Fruit fly (Drosophila melanogaster) whole organism, prepupa: ENCODE data around the gene CG12516.

Experiments used
- CG10669 ChIP-seq: fragments of 200-800 bp; sonication (Bioruptor generic); optimal IDR thresholded peaks from 3 replicates; lab custom pipeline; 2018; ENCODE audit warnings: missing biosample characterization, mild to moderate bottlenecking, missing genetic modification characterization, moderate library complexity
- CG11294 ChIP-seq: fragments of 200-800 bp; sonication (Bioruptor generic); IDR thresholded peaks from 2 replicates; pipeline ENCODE4 v1.3.6; 2022; ENCODE audit warnings: missing biosample characterization, missing genetic modification characterization
- CG11762 ChIP-seq: fragments of 200-800 bp; sonication (Bioruptor generic); optimal IDR thresholded peaks from 3 replicates; lab custom pipeline; 2016; ENCODE audit warnings: missing biosample characterization, missing genetic modification characterization; ENCODE audit not compliant: insufficient read depth
- CG15336 ChIP-seq: fragments of 200-800 bp; sonication (Bioruptor generic); IDR thresholded peaks from 2 replicates; pipeline ENCODE4 v1.3.6; 2022; ENCODE audit warnings: missing biosample characterization, missing genetic modification characterization
- CG1621 ChIP-seq: fragments of 200-800 bp; sonication (Bioruptor generic); optimal IDR thresholded peaks from 3 replicates; lab custom pipeline; 2018; ENCODE audit warnings: missing biosample characterization, mild to moderate bottlenecking, missing genetic modification characterization
- CG16779 ChIP-seq: fragments of 200-800 bp; sonication (Bioruptor generic); optimal IDR thresholded peaks from 3 replicates; lab custom pipeline; 2017; ENCODE audit warnings: missing biosample characterization, mild to moderate bottlenecking, missing genetic modification characterization
- CG31627 ChIP-seq: fragments of 200-800 bp; sonication (Bioruptor generic); optimal IDR thresholded peaks from 3 replicates; lab custom pipeline; 2016; ENCODE audit warnings: missing biosample characterization, missing genetic modification characterization
- CG32006 ChIP-seq: fragments of 200-800 bp; sonication (Bioruptor generic); optimal IDR thresholded peaks from 3 replicates; lab custom pipeline; 2017; ENCODE audit warnings: missing biosample characterization, mild to moderate bottlenecking, missing genetic modification characterization
- CG34406 ChIP-seq: fragments of 200-800 bp; sonication (Bioruptor generic); optimal IDR thresholded peaks from 3 replicates; lab custom pipeline; 2016; ENCODE audit warnings: missing biosample characterization, missing genetic modification characterization
- CG3919 ChIP-seq: fragments of 200-800 bp; sonication (Bioruptor generic); optimal IDR thresholded peaks from 3 replicates; lab custom pipeline; 2016; ENCODE audit warnings: missing biosample characterization, missing genetic modification characterization
- CG4318 ChIP-seq: fragments of 200-800 bp; sonication (Bioruptor generic); optimal IDR thresholded peaks from 3 replicates; lab custom pipeline; 2017; ENCODE audit warnings: missing biosample characterization, mild to moderate bottlenecking, missing genetic modification characterization
- CG6163 ChIP-seq: fragments of 200-800 bp; sonication (Bioruptor generic); IDR thresholded peaks from 3 replicates; pipeline ENCODE4 v1.3.6; 2022; ENCODE audit warnings: missing biosample characterization, missing genetic modification characterization
- CG6276 ChIP-seq: fragments of 200-800 bp; sonication (Bioruptor generic); optimal IDR thresholded peaks from 2 replicates; lab custom pipeline; 2017; ENCODE audit warnings: missing biosample characterization, mild to moderate bottlenecking, missing genetic modification characterization
- CG6808 ChIP-seq: fragments of 200-800 bp; sonication (Bioruptor generic); optimal IDR thresholded peaks from 3 replicates; lab custom pipeline; 2017; ENCODE audit warnings: missing biosample characterization, missing genetic modification characterization, mild to moderate bottlenecking, moderate library complexity, missing genetic modification reagents
- CG6854 ChIP-seq: fragments of 200-800 bp; sonication (Bioruptor generic); optimal IDR thresholded peaks from 2 replicates; lab custom pipeline; 2017; ENCODE audit warnings: missing biosample characterization, mild to moderate bottlenecking, missing genetic modification characterization
- CG8119 ChIP-seq: fragments of 200-800 bp; sonication (Bioruptor generic); IDR thresholded peaks from 3 replicates; pipeline ENCODE4 v1.3.6; 2022; ENCODE audit warnings: missing biosample characterization, missing genetic modification characterization
- CG9139 ChIP-seq: fragments of 200-800 bp; sonication (Bioruptor generic); optimal IDR thresholded peaks from 3 replicates; lab custom pipeline; 2017; ENCODE audit warnings: missing biosample characterization, mild to moderate bottlenecking, missing genetic modification characterization
- Eip78C ChIP-seq: fragments of 200-800 bp; sonication (Bioruptor generic); peaks from one replicate; lab custom pipeline; 2016; ENCODE audit warnings: missing biosample characterization, missing genetic modification characterization
- Ets21C ChIP-seq: fragments of 200-800 bp; sonication (Bioruptor generic); optimal IDR thresholded peaks from 3 replicates; lab custom pipeline; 2016; ENCODE audit warnings: missing biosample characterization, missing genetic modification characterization
- Gug ChIP-seq: fragments of 200-800 bp; sonication (Bioruptor generic); IDR thresholded peaks from 2 replicates; pipeline ENCODE4 v1.3.6; 2022; ENCODE audit warnings: missing biosample characterization, missing genetic modification characterization
- Hr38 ChIP-seq: sonication (Bioruptor generic); optimal IDR thresholded peaks from 2 replicates; lab custom pipeline; 2016; ENCODE audit warnings: missing biosample characterization, missing genetic modification characterization
- Hr39 ChIP-seq: fragments of 200-800 bp; sonication (Bioruptor generic); optimal IDR thresholded peaks from 2 replicates; lab custom pipeline; 2016; ENCODE audit warnings: missing biosample characterization, missing genetic modification characterization
- Hr4 ChIP-seq: fragments of 200-800 bp; sonication (Bioruptor generic); optimal IDR thresholded peaks from 3 replicates; lab custom pipeline; 2016; ENCODE audit warnings: missing biosample characterization, missing genetic modification characterization
- Lpt ChIP-seq: fragments of 200-800 bp; sonication (Bioruptor generic); optimal IDR thresholded peaks from 3 replicates; lab custom pipeline; 2016; ENCODE audit warnings: missing biosample characterization, missing genetic modification characterization
- Met ChIP-seq: fragments of 200-800 bp; sonication (Bioruptor generic); optimal IDR thresholded peaks from 3 replicates; lab custom pipeline; 2016; ENCODE audit warnings: missing biosample characterization, missing genetic modification characterization
- OdsH ChIP-seq: fragments of 200-800 bp; sonication (Bioruptor generic); optimal IDR thresholded peaks from 3 replicates; lab custom pipeline; 2016; ENCODE audit warnings: missing biosample characterization, missing genetic modification characterization
- Sox14 ChIP-seq: fragments of 200-800 bp; sonication (Bioruptor generic); optimal IDR thresholded peaks from 3 replicates; lab custom pipeline; 2016; ENCODE audit warnings: missing biosample characterization, missing genetic modification characterization
- achi ChIP-seq: fragments of 200-800 bp; sonication (Bioruptor generic); optimal IDR thresholded peaks from 3 replicates; lab custom pipeline; 2016; ENCODE audit warnings: missing biosample characterization, missing genetic modification characterization
- acj6 ChIP-seq: fragments of 200-800 bp; sonication (Bioruptor generic); optimal IDR thresholded peaks from 3 replicates; lab custom pipeline; 2016; ENCODE audit warnings: missing biosample characterization, missing genetic modification characterization
- cyc ChIP-seq: fragments of 200-800 bp; sonication (Bioruptor generic); optimal IDR thresholded peaks from 3 replicates; lab custom pipeline; 2016; ENCODE audit warnings: missing biosample characterization, missing genetic modification characterization
- dac ChIP-seq: fragments of 200-800 bp; sonication (Bioruptor generic); optimal IDR thresholded peaks from 2 replicates; lab custom pipeline; 2017; ENCODE audit warnings: missing biosample characterization, mild to moderate bottlenecking, missing genetic modification characterization
- eg ChIP-seq: fragments of 200-800 bp; sonication (Bioruptor generic); IDR thresholded peaks from 3 replicates; pipeline ENCODE4 v1.3.6; 2022; ENCODE audit warnings: missing biosample characterization, missing genetic modification characterization
- esn ChIP-seq: fragments of 200-800 bp; sonication (Bioruptor generic); optimal IDR thresholded peaks from 2 replicates; lab custom pipeline; 2016; ENCODE audit warnings: missing biosample characterization, mild to moderate bottlenecking, missing genetic modification characterization, moderate library complexity
- fd59A ChIP-seq: fragments of 200-800 bp; sonication (Bioruptor generic); optimal IDR thresholded peaks from 2 replicates; lab custom pipeline; 2017; ENCODE audit warnings: missing biosample characterization, mild to moderate bottlenecking, missing genetic modification characterization, missing genetic modification reagents
- fkh ChIP-seq: fragments of 200-800 bp; sonication (Bioruptor generic); optimal IDR thresholded peaks from 3 replicates; lab custom pipeline; 2017; ENCODE audit warnings: missing biosample characterization, mild to moderate bottlenecking, missing genetic modification characterization, moderate library complexity
- lz ChIP-seq: fragments of 200-800 bp; sonication (Bioruptor generic); optimal IDR thresholded peaks from 3 replicates; lab custom pipeline; 2016; ENCODE audit warnings: missing biosample characterization, missing genetic modification characterization
- net ChIP-seq: fragments of 200-800 bp; sonication (Bioruptor generic); optimal IDR thresholded peaks from 3 replicates; lab custom pipeline; 2016; ENCODE audit warnings: missing biosample characterization, missing genetic modification characterization
- salr ChIP-seq, 2 experiments: fragments of 200-800 bp; sonication (Bioruptor generic); optimal IDR thresholded peaks; 3 replicates each; lab custom pipeline; 2016 to 2018; ENCODE audit warnings: missing biosample characterization in 2 of 2, missing genetic modification characterization in 2 of 2, mild to moderate bottlenecking in 1 of 2
- ss ChIP-seq, 2 experiments: fragments of 200-800 bp; sonication (Bioruptor generic); optimal IDR thresholded peaks; 2 replicates in 1 of 2; 3 replicates in 1 of 2; lab custom pipeline; 2017 to 2018; ENCODE audit warnings: mild to moderate bottlenecking in 2 of 2, missing biosample characterization in 2 of 2, missing genetic modification characterization in 2 of 2, moderate library complexity in 1 of 2
- svp ChIP-seq: fragments of 200-800 bp; sonication (Bioruptor generic); peaks from one replicate; lab custom pipeline; 2016; ENCODE audit warnings: missing biosample characterization, missing genetic modification characterization
- topi ChIP-seq: fragments of 200-800 bp; sonication (Bioruptor generic); optimal IDR thresholded peaks from 3 replicates; lab custom pipeline; 2016; ENCODE audit warnings: missing biosample characterization, missing genetic modification characterization
- vri ChIP-seq: fragments of 200-800 bp; sonication (Bioruptor generic); optimal IDR thresholded peaks from 3 replicates; lab custom pipeline; 2016; ENCODE audit warnings: missing biosample characterization, mild to moderate bottlenecking, missing genetic modification characterization

CG12516 gene

dm6 chr3R:28330266-28331125 lies 26.1 kb upstream of the CG12516 start (continued):
- TF ChIP-seq OdsH (GFP tag; lab: Kevin White, UChicago), result peak; percentile 21
- no peak; the same call in 2 of the 3 replicates for TF ChIP-seq eg
- no peak for TF ChIP-seq achi (GFP tag; lab: Kevin White, UChicago)
- no peak for TF ChIP-seq cyc (GFP tag; lab: Kevin White, UChicago)
- TF ChIP-seq Hr38, result no peak
- TF ChIP-seq dac (GFP tag; lab: Kevin White, UChicago), result no peak
- TF ChIP-seq Lpt (GFP tag; lab: Kevin White, UChicago), result no peak
- TF ChIP-seq salr (GFP tag; optimal IDR thresholded peaks at IDR 0.05; lab: Kevin White, UChicago), result no peak
- TF ChIP-seq CG6808 (GFP tag; lab: Kevin White, UChicago), result peak; percentile 14
- no peak for TF ChIP-seq net
- no peak for TF ChIP-seq CG9139 (GFP tag; lab: Kevin White, UChicago)
- peak in 1 of 2 experiments; percentile 50 for TF ChIP-seq ss (GFP tag; optimal IDR thresholded peaks at IDR 0.05; lab: Kevin White, UChicago)
- TF ChIP-seq Hr39 (GFP tag; lab: Kevin White, UChicago), result no peak
- TF ChIP-seq CG6276, result no peak
- no peak for TF ChIP-seq CG4318 (GFP tag; lab: Kevin White, UChicago)
- TF ChIP-seq CG31627 (GFP tag; lab: Kevin White, UChicago), result peak; percentile 11
- TF ChIP-seq Met (GFP tag; lab: Kevin White, UChicago), result peak; percentile 13
- no peak for TF ChIP-seq CG11294 (GFP tag; lab: Robert Waterston, UW)
- peak; percentile 25 for TF ChIP-seq CG3919 (GFP tag; lab: Kevin White, UChicago)
- no peak for TF ChIP-seq esn
- TF ChIP-seq lz (GFP tag; lab: Kevin White, UChicago), result peak; percentile 8
- peak; percentile 32; the same call in 1 of the 3 replicates for TF ChIP-seq CG8119
- no peak for TF ChIP-seq CG34406 (GFP tag; lab: Kevin White, UChicago)
- peak; percentile 75 for TF ChIP-seq fkh
- peak; percentile 6 for TF ChIP-seq Hr4 (GFP tag; lab: Kevin White, UChicago)
- TF ChIP-seq Gug, result no peak
- peak; percentile 20 for TF ChIP-seq acj6
- no peak for TF ChIP-seq Ets21C
- peak; percentile 68 for TF ChIP-seq Eip78C (GFP tag; lab: Kevin White, UChicago)
- TF ChIP-seq CG16779 (tag; lab: Kevin White, UChicago), result no peak
- TF ChIP-seq fd59A, result no peak
- TF ChIP-seq CG1621, result no peak
- TF ChIP-seq CG6854, result peak; percentile 28
- no peak for TF ChIP-seq CG11762
- peak; percentile 56; the same call in 2 of the 3 replicates for TF ChIP-seq CG6163 (GFP tag; lab: Robert Waterston, UW)

- peak; percentile 44 for TF ChIP-seq topi
- peak; percentile 76 for TF ChIP-seq fd59A
- TF ChIP-seq CG3919 (GFP tag; lab: Kevin White, UChicago), result peak; percentile 69
- peak; percentile 95 for TF ChIP-seq fkh
- TF ChIP-seq CG10669 (GFP tag; lab: Kevin White, UChicago), result peak; percentile 79
- peak; percentile 88 for TF ChIP-seq CG6163 (GFP tag; lab: Robert Waterston, UW)
- peak; percentile 83 for TF ChIP-seq acj6
- TF ChIP-seq CG15336, result peak; percentile 86
- TF ChIP-seq CG32006, result peak; percentile 91
- TF ChIP-seq CG34406 (GFP tag; lab: Kevin White, UChicago), result peak; percentile 30
- TF ChIP-seq Met (GFP tag; lab: Kevin White, UChicago), result no peak
- no peak for TF ChIP-seq vri
- TF ChIP-seq net, result peak; percentile 79
- peak; percentile 55 for TF ChIP-seq svp (GFP tag; lab: Kevin White, UChicago)
- no peak for TF ChIP-seq cyc (GFP tag; lab: Kevin White, UChicago)
- TF ChIP-seq CG6808 (GFP tag; lab: Kevin White, UChicago), result peak; percentile 76
- TF ChIP-seq CG1621, result peak; percentile 74
- peak; percentile 21 for TF ChIP-seq Hr39 (GFP tag; lab: Kevin White, UChicago)
- TF ChIP-seq OdsH (GFP tag; lab: Kevin White, UChicago), result peak; percentile 76
- TF ChIP-seq CG16779 (tag; lab: Kevin White, UChicago), result no peak
- peak; percentile 26 for TF ChIP-seq lz (GFP tag; lab: Kevin White, UChicago)
- TF ChIP-seq CG8119, result peak; percentile 82
- peak; percentile 79 for TF ChIP-seq CG4318 (GFP tag; lab: Kevin White, UChicago)
- TF ChIP-seq eg, result peak; percentile 93
- peak; percentile 71 for TF ChIP-seq Lpt (GFP tag; lab: Kevin White, UChicago)
- TF ChIP-seq Eip78C (GFP tag; lab: Kevin White, UChicago), result peak; percentile 88
- TF ChIP-seq CG11762, result peak; percentile 63
- TF ChIP-seq Ets21C, result no peak
- peak; percentile 80 for TF ChIP-seq Sox14 (GFP tag; lab: Kevin White, UChicago)
- no peak for TF ChIP-seq Hr38
- TF ChIP-seq CG6854, result no peak
- TF ChIP-seq dac (GFP tag; lab: Kevin White, UChicago), result peak; percentile 36
- TF ChIP-seq Hr4 (GFP tag; lab: Kevin White, UChicago), result peak; percentile 87
- peak; percentile 87 for TF ChIP-seq CG11294 (GFP tag; lab: Robert Waterston, UW)
Measured at dm6 chr3R:28328780-28329546, 24.6 kb upstream of the CG12516 start.
